Fruit fly (Drosophila melanogaster) whole organism, larva: ENCODE data around the gene Gr22b.
A peak's percentile ranks its signal among the peaks of the same experiment; 100 is the strongest.

Experiments
- noc ChIP-seq: fragments of 200-800 bp; sonication (Bioruptor generic); optimal IDR thresholded peaks from 3 replicates; lab custom pipeline; 2019; ENCODE audit warnings: missing biosample characterization, mild to moderate bottlenecking, missing genetic modification characterization, moderate library complexity

Gr22b gene

DNA sequence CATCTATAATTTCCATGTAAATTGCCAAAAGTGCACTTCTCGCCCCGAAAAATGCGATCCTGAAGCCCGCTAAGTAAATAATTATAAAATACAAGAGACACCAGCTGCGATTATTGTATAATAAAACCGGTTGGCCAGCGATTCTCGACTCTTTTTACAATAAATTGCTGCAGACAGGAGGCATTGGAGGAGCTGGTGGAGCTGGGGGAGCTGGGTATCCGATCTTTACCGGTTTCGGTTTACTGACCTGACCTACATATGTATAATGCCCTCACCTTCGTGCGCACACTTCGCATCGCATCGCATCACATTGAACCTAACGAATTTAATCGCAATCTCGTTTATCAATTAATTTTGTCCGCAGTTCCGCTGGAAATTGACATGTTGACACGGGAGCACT lies 44.7 kb downstream of the Gr22b start:
- no peak for TF ChIP-seq noc

- peak; percentile 54 for TF ChIP-seq noc
Measured at dm6 chr2L:1743800-1744199, 49.3 kb downstream of the Gr22b start.
